Worm (Caenorhabditis elegans) whole organism, early embryonic: ENCODE measurements around the gene T26H5.11.

Source experiments
- F13C5.2 ChIP-seq: sonication (generic microtip); optimal IDR thresholded peaks from 2 replicates; lab custom pipeline; 2017; ENCODE audit warnings: mild to moderate bottlenecking, missing genetic modification characterization, inconsistent platforms, missing compliant biosample characterization
- ama-1 ChIP-seq: fragments of 150-350 bp; optimal IDR thresholded peaks from 2 replicates; lab custom pipeline; 2014
- hmg-4 ChIP-seq: fragments of 200-800 bp; sonication (Bioruptor generic); optimal IDR thresholded peaks from 2 replicates; lab custom pipeline; 2018; ENCODE audit warnings: mild to moderate bottlenecking, missing genetic modification characterization, missing compliant biosample characterization
- scrt-1 ChIP-seq: fragments of 200-800 bp; sonication (Bioruptor generic); IDR thresholded peaks from 2 replicates; pipeline ENCODE4 v1.3.6; 2022; ENCODE audit warnings: missing genetic modification characterization, missing compliant biosample characterization

ce11 chrV:15445437-15445836, 1.3 kb upstream of the T26H5.11 start, which contains the start of gene srh-239:
- TF ChIP-seq ama-1 (lab: Kevin White, UChicago) (no peak), hmg-4 (GFP tag; lab: Kevin White, UChicago) (no peak), scrt-1 (no peak), F13C5.2 (no peak)
